Worm (Caenorhabditis elegans): Measurements from ENCODE around the gene srd-39.

ce11 chrX:13347251-13347650 lies 46.8 kb upstream of the srd-39 start:
- TF ChIP-seq egl-44 (GFP tag; IDR thresholded peaks at IDR 0.05) (no peak), mxl-1 (tag; optimal IDR thresholded peaks at IDR 0.05) (no peak), hlh-26 (GFP tag; conservative IDR thresholded peaks at IDR 0.05) (no peak), him-1 (tag; optimal IDR thresholded peaks at IDR 0.05) (no peak), sea-2 (GFP tag; IDR thresholded peaks at IDR 0.05) (no peak), B0019.2 (GFP tag; conservative IDR thresholded peaks at IDR 0.05) (no peak), dpl-1 (GFP tag; optimal IDR thresholded peaks at IDR 0.05) (no peak), ZK185.1 (tag; optimal IDR thresholded peaks at IDR 0.05; ENCODE audit: poor library complexity, severe bottlenecking) (no peak), F57C9.4 (tag; optimal IDR thresholded peaks at IDR 0.05) (no peak), nhr-90 (tag; optimal IDR thresholded peaks at IDR 0.05) (no peak)
